Fruit fly (Drosophila melanogaster): ENCODE results near the gene CG14445.

The CG14445 gene

DNA sequence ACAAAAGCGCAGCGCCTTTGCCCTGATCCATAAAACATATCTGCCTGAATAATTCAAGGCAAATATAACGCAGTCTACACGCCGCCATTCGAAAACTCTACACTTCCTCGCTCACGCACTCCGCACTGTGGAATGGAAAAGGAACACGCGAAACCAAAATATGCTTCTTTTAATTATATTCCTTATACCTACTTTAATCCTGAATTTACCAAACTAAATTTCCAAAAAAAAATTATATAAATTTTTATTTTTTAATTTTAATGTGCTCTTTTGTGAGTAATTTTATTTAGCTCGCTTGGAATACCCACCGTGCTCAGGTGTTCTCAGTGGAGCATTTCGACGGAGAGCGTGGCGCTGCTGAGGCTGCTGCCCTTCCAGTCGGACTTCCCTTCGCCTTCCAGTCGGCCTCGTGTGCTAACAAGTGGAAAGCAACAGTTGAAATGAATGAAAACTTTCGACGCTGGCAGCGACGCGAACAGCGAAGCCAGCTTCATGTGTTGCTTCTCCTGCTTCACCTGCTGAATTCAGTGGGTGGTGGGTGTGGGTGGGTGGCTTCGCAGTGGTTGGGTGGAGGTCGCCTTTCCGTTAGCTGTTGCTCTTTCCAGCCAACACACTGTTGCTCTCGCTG is 43.8 kb upstream of the CG14445 start (continued):
- TF ChIP-seq CG31224 (GFP tag; IDR thresholded peaks at IDR 0.05) = peak; percentile 73
- TF ChIP-seq Scr (GFP tag; IDR thresholded peaks at IDR 0.05; ENCODE audit: partially characterized antibody) = no peak
- TF ChIP-seq Ptx1 (GFP tag; IDR thresholded peaks at IDR 0.05) = peak; percentile 95
- TF ChIP-seq Dip3 (GFP tag; optimal IDR thresholded peaks at IDR 0.05) = peak; percentile 9
- TF ChIP-seq pnt (GFP tag; optimal IDR thresholded peaks at IDR 0.05) = no peak
- peak; percentile 89 for TF ChIP-seq CG11504 (tag; optimal IDR thresholded peaks at IDR 0.05)
- no peak for TF ChIP-seq mirr (GFP tag; optimal IDR thresholded peaks at IDR 0.05)
- no peak for TF ChIP-seq fd102C (GFP tag; optimal IDR thresholded peaks at IDR 0.05)
- TF ChIP-seq CG6854 (GFP tag; optimal IDR thresholded peaks at IDR 0.05) = peak; percentile 75
- peak; percentile 70 for TF ChIP-seq ewg (GFP tag; optimal IDR thresholded peaks at IDR 0.05)
- peak; percentile 78 for TF ChIP-seq CG6683 (GFP tag; optimal IDR thresholded peaks at IDR 0.05)

DNA sequence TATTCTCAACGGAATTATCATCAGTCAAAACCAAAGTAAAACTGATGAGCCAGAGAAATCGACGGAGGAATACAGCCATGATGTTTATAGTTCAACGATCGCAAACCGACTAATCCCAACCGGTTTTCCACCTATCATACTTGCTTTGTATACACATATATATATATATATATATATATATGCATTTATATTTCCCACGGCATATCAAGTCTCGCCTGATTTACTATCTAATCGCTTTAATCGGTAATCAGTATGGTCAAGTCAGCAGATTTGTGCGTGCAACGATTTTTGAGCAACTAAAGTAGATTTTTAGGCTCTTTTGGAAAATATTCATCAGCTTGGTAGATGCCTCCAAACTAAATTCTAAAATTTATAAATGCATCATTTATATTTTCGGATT is 40.8 kb upstream of the CG14445 start, which contains the start of gene CG32750:
CG32750 (minus strand) TSS at position 101 of the 400 bp plus-strand sequence.
- TF ChIP-seq exex (tag; optimal IDR thresholded peaks at IDR 0.05) = peak; percentile 16
- TF ChIP-seq stwl (tag; optimal IDR thresholded peaks at IDR 0.05) = no peak
- TF ChIP-seq cwo (GFP tag; optimal IDR thresholded peaks at IDR 0.05) = peak; percentile 22

- TF ChIP-seq CG8359 (GFP tag; optimal IDR thresholded peaks at IDR 0.05; ENCODE audit: borderline replicate concordance) (no peak), sug (tag; optimal IDR thresholded peaks at IDR 0.05) (no peak), Hand (GFP tag; optimal IDR thresholded peaks at IDR 0.05) (no peak), Stat92E (GFP tag; optimal IDR thresholded peaks at IDR 0.05) (no peak), CG14710 (tag; optimal IDR thresholded peaks at IDR 0.05) (no peak)
Measured at dm6 chrX:6198554-6198953, 38.6 kb upstream of the CG14445 start, which contains the start of gene CG32751. Gene CG32751, minus strand, starts transcription at chrX:6198654.

- no peak for TF ChIP-seq sens-2 (GFP tag; IDR thresholded peaks at IDR 0.05)
- TF ChIP-seq CG31388 (GFP tag; optimal IDR thresholded peaks at IDR 0.05) = no peak
Measured at dm6 chrX:6199791-6200190, 37.3 kb upstream of the CG14445 start, which contains the start of gene CG43090. Gene CG43090, minus strand, starts transcription at chrX:6199891.

DNA sequence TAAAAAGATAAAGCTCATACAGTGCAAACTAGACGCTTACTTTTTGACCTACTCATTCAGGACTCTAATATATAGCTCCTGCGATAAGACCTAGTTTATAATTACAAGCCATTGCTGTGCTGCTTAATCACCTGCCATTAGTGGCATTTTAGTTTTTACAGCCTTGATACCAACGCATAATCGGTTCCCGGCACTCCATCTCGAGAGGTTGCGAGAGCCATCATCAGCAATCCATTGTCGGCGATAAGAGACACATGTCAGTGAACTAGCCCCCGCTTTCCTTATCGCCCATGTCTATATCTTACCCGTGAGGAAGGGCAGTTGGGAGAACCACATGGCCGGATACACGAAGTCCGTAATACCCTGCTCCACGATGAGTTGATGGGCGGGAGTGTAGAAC is 35.7 kb upstream of the CG14445 start:
- TF ChIP-seq Bdp1 (GFP tag; optimal IDR thresholded peaks at IDR 0.05) (no peak), CG11560 (tag; IDR thresholded peaks at IDR 0.05) (no peak), kah (GFP tag; optimal IDR thresholded peaks at IDR 0.05) (no peak), gro (GFP tag; optimal IDR thresholded peaks at IDR 0.05) (peak; percentile 14), exex (tag; optimal IDR thresholded peaks at IDR 0.05) (peak; percentile 98), CG11398 (GFP tag; optimal IDR thresholded peaks at IDR 0.05) (no peak)

DNA sequence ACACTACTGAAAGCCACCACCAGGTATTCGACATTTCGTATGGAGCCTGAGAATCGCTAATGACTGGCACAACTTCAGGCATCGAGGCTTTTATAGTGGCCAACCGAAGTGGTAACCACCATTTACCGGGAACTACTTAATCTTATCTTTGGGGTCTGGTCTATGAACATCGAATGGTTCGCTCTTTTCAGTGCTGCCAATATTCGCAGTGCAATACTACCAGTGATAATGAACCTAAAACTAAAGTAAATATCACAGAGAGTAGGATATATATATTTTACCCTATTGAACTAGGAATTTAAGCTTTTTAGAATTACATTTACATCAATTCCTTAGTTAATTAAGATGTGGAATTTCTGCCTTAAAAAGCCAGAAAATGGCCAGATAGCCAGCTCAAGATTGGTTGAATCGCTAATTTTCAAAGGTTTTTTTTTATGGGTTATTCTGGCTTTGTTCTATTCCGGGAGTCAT is 34.6 kb upstream of the CG14445 start, which contains the start of gene vanin-like:
vanin-like (minus strand) TSS at position 51 of the 471 bp plus-strand sequence.
- no peak for TF ChIP-seq CG8765 (GFP tag; IDR thresholded peaks at IDR 0.05)
- peak; percentile 46 for TF ChIP-seq Ets65A (GFP tag)
- peak; percentile 96 for TF ChIP-seq CG15514 (GFP tag; optimal IDR thresholded peaks at IDR 0.05)
- no peak for TF ChIP-seq Hmr (GFP tag; optimal IDR thresholded peaks at IDR 0.05)
- peak; percentile 26 for TF ChIP-seq exex (tag; optimal IDR thresholded peaks at IDR 0.05)
- TF ChIP-seq Hey (tag; optimal IDR thresholded peaks at IDR 0.05) = no peak
- no peak for TF ChIP-seq CG7556 (GFP tag; optimal IDR thresholded peaks at IDR 0.05)
- no peak for TF ChIP-seq CG5180 (GFP tag; optimal IDR thresholded peaks at IDR 0.05)
- TF ChIP-seq CG13287 (GFP tag; IDR thresholded peaks at IDR 0.05; ENCODE audit: partially characterized antibody) = no peak

Measured in whole organism, embryonic.